Worm (Caenorhabditis elegans) whole organism, L3 larva: Measurements from ENCODE around the gene fre-1.
A peak's percentile ranks its signal among the peaks of the same experiment; 100 is the strongest.

Source experiments
- ZK546.5 ChIP-seq: sonication (generic microtip); optimal IDR thresholded peaks from 2 replicates; lab custom pipeline; 2017; ENCODE audit warnings: missing biosample characterization, missing genetic modification characterization
- aly-2 ChIP-seq: fragments of 150-350 bp; optimal IDR thresholded peaks from 2 replicates; lab custom pipeline; 2014; ENCODE audit warnings: missing biosample characterization, missing genetic modification characterization
- ceh-28 ChIP-seq: fragments of 150-350 bp; optimal IDR thresholded peaks from 2 replicates; lab custom pipeline; 2014; ENCODE audit warnings: missing biosample characterization, missing genetic modification reagents, missing genetic modification characterization
- ceh-82 ChIP-seq: fragments of 150-350 bp; optimal IDR thresholded peaks from 2 replicates; lab custom pipeline; 2014; ENCODE audit warnings: missing biosample characterization, missing genetic modification characterization
- ceh-9 ChIP-seq: sonication (generic microtip); optimal IDR thresholded peaks from 2 replicates; lab custom pipeline; 2018; ENCODE audit warnings: missing biosample characterization, missing genetic modification characterization
- egl-5 ChIP-seq: fragments of 150-350 bp; optimal IDR thresholded peaks from 2 replicates; lab custom pipeline; 2017; ENCODE audit warnings: missing biosample characterization, missing genetic modification reagents, missing genetic modification characterization, inconsistent platforms
- elt-2 ChIP-seq: sonication (generic microtip); optimal IDR thresholded peaks from 2 replicates; lab custom pipeline; 2016; ENCODE audit warnings: missing genetic modification reagents, mild to moderate bottlenecking, missing genetic modification characterization, missing compliant biosample characterization
- eor-1 ChIP-seq, 2 experiments: fragments of 150-350 bp; optimal IDR thresholded peaks; 2 replicates each; lab custom pipeline; 2014 to 2018; ENCODE audit warnings: missing biosample characterization in 2 of 2, missing genetic modification characterization in 2 of 2
- fkh-10 ChIP-seq: sonication (generic microtip); optimal IDR thresholded peaks from 2 replicates; lab custom pipeline; 2017; ENCODE audit warnings: missing biosample characterization, missing genetic modification reagents, missing genetic modification characterization
- fos-1 ChIP-seq: fragments of 150-350 bp; optimal IDR thresholded peaks from 2 replicates; lab custom pipeline; 2014; ENCODE audit warnings: missing biosample characterization, missing genetic modification characterization
- jun-1 ChIP-seq: fragments of 150-350 bp; optimal IDR thresholded peaks from 2 replicates; lab custom pipeline; 2014; ENCODE audit warnings: missing biosample characterization, missing genetic modification reagents, missing genetic modification characterization
- lsy-12 ChIP-seq: sonication (generic microtip); optimal IDR thresholded peaks from 2 replicates; lab custom pipeline; 2016; ENCODE audit warnings: mild to moderate bottlenecking, missing genetic modification characterization, missing compliant biosample characterization
- mdl-1 ChIP-seq: fragments of 150-350 bp; optimal IDR thresholded peaks from 2 replicates; lab custom pipeline; 2014; ENCODE audit warnings: missing biosample characterization, missing genetic modification characterization
- mml-1 ChIP-seq: fragments of 150-350 bp; sonication (generic microtip); optimal IDR thresholded peaks from 3 replicates; lab custom pipeline; 2014; ENCODE audit warnings: missing biosample characterization, missing genetic modification characterization
- nhr-11 ChIP-seq: fragments of 150-350 bp; optimal IDR thresholded peaks from 2 replicates; lab custom pipeline; 2014; ENCODE audit warnings: missing biosample characterization, missing genetic modification characterization
- nhr-12 ChIP-seq: fragments of 150-350 bp; optimal IDR thresholded peaks from 2 replicates; lab custom pipeline; 2014; ENCODE audit warnings: missing biosample characterization, missing genetic modification characterization
- nhr-23 ChIP-seq: fragments of 150-350 bp; optimal IDR thresholded peaks from 2 replicates; lab custom pipeline; 2014; ENCODE audit warnings: missing biosample characterization, missing genetic modification reagents, missing genetic modification characterization
- nhr-237 ChIP-seq: fragments of 150-350 bp; optimal IDR thresholded peaks from 2 replicates; lab custom pipeline; 2014; ENCODE audit warnings: missing biosample characterization, missing genetic modification characterization
- nhr-28 ChIP-seq: fragments of 150-350 bp; optimal IDR thresholded peaks from 2 replicates; lab custom pipeline; 2014; ENCODE audit warnings: missing biosample characterization, missing genetic modification characterization
- nhr-43 ChIP-seq: sonication (generic microtip); optimal IDR thresholded peaks from 2 replicates; lab custom pipeline; 2016; ENCODE audit warnings: mild to moderate bottlenecking, missing genetic modification characterization, missing compliant biosample characterization; ENCODE audit not compliant: poor library complexity, severe bottlenecking
- nhr-76 ChIP-seq: fragments of 150-350 bp; sonication (generic microtip); optimal IDR thresholded peaks from 5 replicates; lab custom pipeline; 2014; ENCODE audit warnings: missing biosample characterization, missing genetic modification characterization
- nhr-77 ChIP-seq: fragments of 150-350 bp; optimal IDR thresholded peaks from 2 replicates; lab custom pipeline; 2014; ENCODE audit warnings: missing biosample characterization, missing genetic modification characterization
- pqm-1 ChIP-seq: fragments of 150-350 bp; optimal IDR thresholded peaks from 2 replicates; lab custom pipeline; 2017; ENCODE audit warnings: missing biosample characterization, missing genetic modification characterization, inconsistent platforms
- sea-2 ChIP-seq: fragments of 150-350 bp; sonication (generic microtip); optimal IDR thresholded peaks from 4 replicates; lab custom pipeline; 2014; ENCODE audit warnings: missing biosample characterization, missing genetic modification reagents, missing genetic modification characterization
- snpc-4 ChIP-seq: fragments of 150-350 bp; optimal IDR thresholded peaks from 2 replicates; lab custom pipeline; 2014; ENCODE audit warnings: missing biosample characterization, missing genetic modification characterization
- tbx-2 ChIP-seq: sonication (generic microtip); optimal IDR thresholded peaks from 2 replicates; lab custom pipeline; 2016; ENCODE audit warnings: mild to moderate bottlenecking, missing genetic modification characterization, missing compliant biosample characterization
- unc-39 ChIP-seq: sonication (generic microtip); optimal IDR thresholded peaks from 4 replicates; lab custom pipeline; 2017; ENCODE audit warnings: missing biosample characterization, missing genetic modification characterization
- unc-62 ChIP-seq: fragments of 150-350 bp; sonication (generic microtip); optimal IDR thresholded peaks from 4 replicates; lab custom pipeline; 2014; ENCODE audit warnings: missing biosample characterization, missing genetic modification reagents, missing genetic modification characterization
- zag-1 ChIP-seq: fragments of 150-350 bp; optimal IDR thresholded peaks from 2 replicates; lab custom pipeline; 2014; ENCODE audit warnings: missing biosample characterization, missing genetic modification characterization
- ztf-11 ChIP-seq: fragments of 150-350 bp; optimal IDR thresholded peaks from 2 replicates; lab custom pipeline; 2014; ENCODE audit warnings: missing biosample characterization, missing genetic modification characterization
- ztf-4 ChIP-seq: fragments of 150-350 bp; optimal IDR thresholded peaks from 2 replicates; lab custom pipeline; 2014; ENCODE audit warnings: missing biosample characterization, missing genetic modification characterization

Gene fre-1

DNA sequence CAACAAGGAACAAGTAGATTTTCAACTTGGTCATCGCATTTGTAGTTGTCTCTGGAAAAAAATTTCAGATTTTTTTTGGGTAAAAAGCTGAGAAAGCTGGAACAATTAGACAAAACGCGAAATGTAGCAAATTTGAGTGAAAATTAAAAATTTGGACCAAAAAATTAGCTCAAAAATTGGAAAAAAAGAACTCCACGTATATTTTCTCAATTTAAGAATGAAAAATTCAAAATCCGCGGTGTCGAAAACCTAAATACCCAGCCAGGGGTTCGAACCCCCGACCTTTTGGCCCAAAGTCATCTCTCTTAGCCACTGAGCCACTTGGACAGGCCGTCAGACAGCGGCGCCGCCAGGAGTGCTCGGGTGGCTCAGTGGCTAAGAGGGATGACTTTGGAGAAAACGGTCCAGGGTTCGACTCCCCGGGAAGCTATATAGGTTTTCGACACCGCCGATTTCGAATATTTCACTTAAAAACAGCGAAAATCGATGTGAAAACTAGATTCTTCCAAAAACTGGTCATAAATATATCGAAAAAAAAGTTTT, 33.2 kb upstream of the fre-1 start, which contains the start of gene ncx-1:
ncx-1 (minus strand) TSS at position 51 of the 543 bp plus-strand sequence.
- no peak for TF ChIP-seq ceh-28 (tag; lab: Kevin White, UChicago)
- no peak for TF ChIP-seq fkh-10
- no peak for TF ChIP-seq ztf-11
- TF ChIP-seq eor-1 (tag; optimal IDR thresholded peaks at IDR 0.05; lab: Kevin White, UChicago) = no peak
- TF ChIP-seq nhr-76 (tag; lab: Kevin White, UChicago) = no peak
- no peak for TF ChIP-seq egl-5
- TF ChIP-seq jun-1 (tag; lab: Kevin White, UChicago) = no peak
- no peak for TF ChIP-seq aly-2
- no peak for TF ChIP-seq fos-1 (tag; lab: Kevin White, UChicago)
- TF ChIP-seq tbx-2 (tag; lab: Kevin White, UChicago) = no peak

DNA sequence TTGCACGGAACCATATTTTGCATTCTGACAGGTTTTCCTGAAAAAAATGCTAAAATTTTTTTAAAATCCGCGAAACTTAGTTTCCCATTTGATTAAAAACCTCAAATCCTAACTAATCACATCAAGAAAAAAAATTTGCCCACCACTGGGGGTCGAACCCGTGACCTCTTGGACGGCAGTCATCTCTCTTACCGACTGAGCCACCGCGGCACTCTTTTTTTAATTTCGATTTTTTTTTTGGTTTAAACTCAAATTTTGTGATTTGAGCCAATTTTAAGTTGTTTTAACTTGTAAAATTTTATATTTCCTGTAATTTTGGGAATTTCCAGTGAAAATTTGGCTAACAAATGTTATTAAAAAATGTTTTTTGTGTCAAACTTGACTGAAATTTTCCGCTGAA, 32.2 kb upstream of the fre-1 start:
- TF ChIP-seq eor-1 (tag; optimal IDR thresholded peaks at IDR 0.05; lab: Kevin White, UChicago) (no peak), ceh-28 (tag; lab: Kevin White, UChicago) (no peak), ztf-4 (tag; lab: Kevin White, UChicago) (no peak), ZK546.5 (tag; lab: Kevin White, UChicago) (no peak), ceh-9 (tag; lab: Kevin White, UChicago) (no peak)
- TF ChIP-seq, all 47 proteins: peak for 0

DNA sequence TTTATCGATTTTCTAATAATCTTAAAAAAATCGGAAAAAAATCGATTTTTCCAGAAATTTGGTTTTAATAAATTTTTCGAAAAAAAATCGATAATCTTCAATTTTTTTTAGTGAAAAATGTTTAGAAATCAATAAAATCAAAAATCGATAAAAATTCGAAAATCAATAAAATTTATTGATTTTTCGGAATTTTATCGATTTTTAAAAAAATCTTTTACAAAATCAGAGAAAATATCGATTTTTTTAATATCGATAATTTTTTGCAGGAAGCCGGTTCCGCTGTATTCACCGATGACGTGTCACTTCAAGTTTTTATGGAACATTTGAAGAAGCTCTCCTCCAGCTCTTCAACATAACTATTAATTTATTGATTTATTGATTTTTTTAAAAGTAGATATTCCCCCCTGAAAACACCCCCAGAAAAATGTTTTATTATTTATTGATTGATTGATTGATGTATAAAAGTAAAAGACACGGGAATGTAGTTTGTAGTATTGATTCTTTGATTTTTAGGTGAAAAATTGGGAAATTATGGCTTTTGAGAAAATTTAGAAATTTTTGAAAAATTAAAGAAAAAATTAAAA, 17.8 kb upstream of the fre-1 start:
- no peak for TF ChIP-seq unc-39 (tag; lab: Kevin White, UChicago)
- peak; percentile 97 for TF ChIP-seq ceh-28 (tag; lab: Kevin White, UChicago)

DNA sequence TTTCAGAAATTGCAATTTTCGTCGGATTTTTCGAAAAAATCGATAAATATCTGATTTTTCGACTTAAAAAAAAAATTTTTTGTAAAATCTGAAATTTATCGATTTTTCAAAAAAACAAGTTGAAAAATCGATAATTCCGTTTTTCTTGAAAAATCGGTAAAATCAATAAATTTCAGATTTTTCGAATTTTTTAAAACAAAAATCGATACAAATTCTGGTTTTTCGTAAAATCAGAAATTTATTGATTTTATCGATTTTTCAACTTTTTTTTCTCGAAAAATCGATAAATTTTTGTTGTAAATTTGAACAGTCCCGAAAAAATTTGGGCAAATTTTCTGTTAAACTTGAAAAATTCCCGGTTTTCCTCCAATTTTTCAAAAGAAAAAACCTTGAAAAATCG, 16.9 kb upstream of the fre-1 start:
- peak; percentile 94 for TF ChIP-seq ceh-28 (tag; lab: Kevin White, UChicago)
- TF ChIP-seq ceh-82 (tag; lab: Kevin White, UChicago) = no peak
- no peak for TF ChIP-seq sea-2 (GFP tag; lab: Kevin White, UChicago)
- TF ChIP-seq nhr-237 (tag; lab: Kevin White, UChicago) = no peak

DNA sequence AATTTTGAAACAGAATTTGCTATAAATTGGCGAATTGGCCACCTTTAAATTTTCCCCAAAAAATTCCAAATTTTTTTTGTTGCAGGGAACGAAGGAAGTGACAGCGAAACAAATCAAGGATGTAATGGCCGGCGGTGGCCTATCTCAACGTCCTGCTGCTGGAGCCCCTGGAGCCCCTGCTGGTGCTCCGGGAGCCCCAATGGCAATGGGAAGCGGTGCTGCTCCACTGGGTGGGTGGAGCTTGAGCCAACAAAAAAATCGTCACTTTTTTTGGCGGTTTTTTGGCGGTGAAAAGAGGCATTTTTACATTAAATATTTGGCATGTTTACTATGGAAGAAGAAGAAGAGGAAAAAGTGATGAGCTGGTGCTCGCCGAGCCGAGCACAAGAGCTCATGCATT, 9.6 kb upstream of the fre-1 start:
- TF ChIP-seq unc-62 = no peak
- TF ChIP-seq ceh-9 (tag; lab: Kevin White, UChicago) = no peak
- no peak for TF ChIP-seq fos-1 (tag; lab: Kevin White, UChicago)
- TF ChIP-seq nhr-43 (tag; lab: Kevin White, UChicago) = no peak
- TF ChIP-seq pqm-1 = no peak
- no peak for TF ChIP-seq nhr-23 (tag; lab: Kevin White, UChicago)
- no peak for TF ChIP-seq mml-1 (tag; lab: Kevin White, UChicago)
- TF ChIP-seq lsy-12 (tag; lab: Kevin White, UChicago) = no peak
- no peak for TF ChIP-seq nhr-76 (tag; lab: Kevin White, UChicago)
- TF ChIP-seq nhr-237 (tag; lab: Kevin White, UChicago) = no peak
- TF ChIP-seq nhr-11 (tag; lab: Kevin White, UChicago) = no peak

DNA sequence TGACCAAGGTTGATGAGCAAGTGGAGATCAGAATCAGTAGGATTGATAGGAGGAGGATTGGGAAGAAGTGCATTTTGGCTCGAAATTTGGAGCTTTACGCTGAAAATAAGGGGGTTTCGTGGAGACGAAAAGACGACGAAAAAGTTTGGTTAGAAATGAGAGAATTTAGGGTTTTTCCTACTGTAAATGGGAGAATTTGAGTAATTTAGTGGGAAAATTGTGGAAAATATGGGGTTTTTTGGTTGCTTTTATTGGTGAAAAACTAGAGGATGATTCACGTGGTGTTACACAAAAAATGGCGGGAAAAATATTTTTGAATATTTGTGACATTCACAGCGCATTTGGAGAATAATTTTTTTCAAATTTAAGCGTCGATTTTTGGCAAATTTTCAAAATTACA, 7.4 kb upstream of the fre-1 start, which contains the start of gene nlp-69:
nlp-69 (minus strand) TSS at position 101 of the 400 bp plus-strand sequence.
- TF ChIP-seq nhr-77 (tag; lab: Kevin White, UChicago) = no peak
- no peak for TF ChIP-seq snpc-4 (tag; lab: Kevin White, UChicago)
- TF ChIP-seq mdl-1 (tag; lab: Kevin White, UChicago) = no peak
- TF ChIP-seq nhr-11 (tag; lab: Kevin White, UChicago) = no peak
- no peak for TF ChIP-seq unc-62
- no peak for TF ChIP-seq jun-1 (tag; lab: Kevin White, UChicago)
- no peak for TF ChIP-seq nhr-76 (tag; lab: Kevin White, UChicago)
- TF ChIP-seq ztf-11 = no peak
- TF ChIP-seq egl-5 = no peak
- no peak for TF ChIP-seq ZK546.5 (tag; lab: Kevin White, UChicago)
- TF ChIP-seq elt-2 (tag; lab: Kevin White, UChicago) = no peak

DNA sequence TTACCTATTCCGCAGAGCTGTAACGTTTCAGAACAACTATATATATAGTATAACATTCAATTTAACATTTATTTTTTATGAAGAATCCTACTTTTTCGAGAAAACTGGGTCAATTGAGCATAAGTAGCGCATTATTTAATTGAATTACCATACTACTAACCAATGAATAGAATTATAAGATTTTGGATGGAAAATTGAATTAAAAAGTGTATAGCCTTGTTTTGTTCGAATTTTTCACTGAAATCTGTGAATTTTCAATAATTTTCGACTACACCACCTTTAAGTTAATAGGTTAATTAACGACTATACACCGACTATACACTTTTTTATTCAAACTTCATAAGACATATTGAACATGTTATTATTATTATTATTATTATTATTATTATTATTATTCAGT, 6.4 kb upstream of the fre-1 start:
- TF ChIP-seq ztf-11 (no peak), zag-1 (tag; lab: Kevin White, UChicago) (no peak), nhr-12 (tag; lab: Kevin White, UChicago) (no peak), nhr-28 (tag; lab: Kevin White, UChicago) (no peak)
